Worm (Caenorhabditis elegans) whole organism, L4/young adult: ENCODE measurements around the gene H10E21.1.

Experiments
- W03F9.2 ChIP-seq: fragments of 150-350 bp; optimal IDR thresholded peaks from 2 replicates; lab custom pipeline; 2014; ENCODE audit warnings: missing biosample characterization, missing genetic modification characterization
- dao-5 ChIP-seq: sonication (generic microtip); optimal IDR thresholded peaks from 2 replicates; lab custom pipeline; 2016; ENCODE audit warnings: missing genotype, missing genetic modification characterization, moderate library complexity, missing compliant biosample characterization
- him-1 ChIP-seq: sonication (generic microtip); optimal IDR thresholded peaks from 2 replicates; lab custom pipeline; 2016; ENCODE audit warnings: missing genotype, missing genetic modification reagents, missing genetic modification characterization, missing compliant biosample characterization

Gene H10E21.1

DNA sequence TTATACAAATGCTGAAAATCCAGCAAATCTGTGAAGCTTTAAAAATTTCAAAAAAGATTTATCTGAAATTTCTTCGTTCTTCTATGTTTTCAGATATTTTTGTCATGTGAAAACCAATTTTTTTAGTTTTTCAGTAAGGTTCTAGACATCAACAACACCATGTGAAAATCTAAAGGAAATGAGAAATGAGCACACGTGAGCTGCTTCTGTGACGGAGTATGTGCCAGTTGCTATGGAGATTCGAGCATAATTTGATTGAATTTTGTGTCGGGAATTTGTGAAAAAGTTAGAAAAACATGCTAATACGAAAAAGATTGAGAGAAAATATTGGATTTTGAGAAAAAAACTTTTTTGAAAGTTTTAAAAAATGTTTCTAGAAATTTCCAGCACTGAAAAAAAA is 16.0 kb downstream of the H10E21.1 start:
- TF ChIP-seq W03F9.2 (no peak), him-1 (tag; lab: Kevin White, UChicago) (no peak), dao-5 (tag; lab: Kevin White, UChicago) (no peak)

DNA sequence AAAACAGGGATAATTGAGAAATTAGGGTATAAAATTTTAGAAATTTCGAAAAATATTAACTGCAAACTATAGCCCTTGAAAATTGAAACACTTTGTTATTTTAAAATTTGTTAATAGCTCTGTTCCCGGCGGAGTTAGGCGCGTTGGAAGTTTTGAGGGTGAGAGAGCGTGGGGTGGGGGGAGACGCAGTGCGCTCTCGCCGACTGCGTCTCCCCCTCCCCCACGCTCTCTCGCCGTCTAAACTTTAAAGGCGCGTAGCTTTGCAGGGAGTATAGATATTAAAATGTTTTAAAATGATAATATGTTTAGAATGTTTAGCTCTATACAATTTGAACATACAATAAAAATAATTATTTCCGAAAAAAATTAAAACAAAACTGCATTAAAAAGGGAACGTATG is 17.7 kb downstream of the H10E21.1 start:
- TF ChIP-seq him-1 (tag; lab: Kevin White, UChicago) (no peak), dao-5 (tag; lab: Kevin White, UChicago) (no peak), W03F9.2 (no peak)

DNA sequence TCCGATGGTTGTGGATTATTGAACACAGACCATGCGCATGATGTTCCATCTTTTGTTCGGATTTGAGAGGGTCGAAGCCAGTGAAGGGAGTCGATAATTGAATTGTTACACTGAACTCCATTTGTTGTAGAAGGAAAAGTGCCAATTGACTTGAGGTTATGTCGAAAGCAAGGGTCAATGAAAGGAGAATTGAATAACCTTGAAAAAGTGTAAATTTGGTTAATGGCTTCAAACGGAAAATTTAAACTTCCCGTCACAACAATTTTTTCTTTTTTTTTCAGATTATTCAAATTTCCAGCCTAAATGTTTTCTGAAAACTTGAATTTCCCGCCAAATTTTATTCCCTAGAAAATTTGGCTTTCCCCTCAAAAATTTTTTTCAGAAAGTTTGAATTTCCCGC is 22.5 kb downstream of the H10E21.1 start, which contains the start of gene clp-10:
TSS of gene clp-10 (minus strand) at position 101 of the 400 bp plus-strand sequence.
- TF ChIP-seq him-1 (tag; lab: Kevin White, UChicago) (no peak), W03F9.2 (no peak), dao-5 (tag; lab: Kevin White, UChicago) (no peak)

DNA sequence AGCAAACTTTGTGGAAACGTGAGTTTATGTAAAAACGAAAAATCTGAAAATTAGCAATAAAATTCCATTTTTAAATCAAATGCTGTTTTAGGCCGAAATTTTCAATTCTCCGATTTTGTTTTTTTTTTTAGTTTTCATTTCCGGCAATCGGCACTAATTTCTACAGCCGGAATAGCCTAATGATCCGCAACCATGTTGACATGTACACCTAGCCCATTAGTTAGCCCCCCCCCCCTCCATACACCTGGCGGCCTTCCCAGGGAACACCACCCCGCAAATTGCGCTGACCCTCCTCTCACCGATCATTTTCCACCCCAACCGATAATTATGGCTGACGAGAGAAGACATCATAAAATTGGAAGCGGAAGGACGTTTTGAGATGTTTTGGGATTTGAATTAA is 23.9 kb downstream of the H10E21.1 start:
- TF ChIP-seq him-1 (tag; lab: Kevin White, UChicago) (no peak), W03F9.2 (no peak), dao-5 (tag; lab: Kevin White, UChicago) (no peak)

DNA sequence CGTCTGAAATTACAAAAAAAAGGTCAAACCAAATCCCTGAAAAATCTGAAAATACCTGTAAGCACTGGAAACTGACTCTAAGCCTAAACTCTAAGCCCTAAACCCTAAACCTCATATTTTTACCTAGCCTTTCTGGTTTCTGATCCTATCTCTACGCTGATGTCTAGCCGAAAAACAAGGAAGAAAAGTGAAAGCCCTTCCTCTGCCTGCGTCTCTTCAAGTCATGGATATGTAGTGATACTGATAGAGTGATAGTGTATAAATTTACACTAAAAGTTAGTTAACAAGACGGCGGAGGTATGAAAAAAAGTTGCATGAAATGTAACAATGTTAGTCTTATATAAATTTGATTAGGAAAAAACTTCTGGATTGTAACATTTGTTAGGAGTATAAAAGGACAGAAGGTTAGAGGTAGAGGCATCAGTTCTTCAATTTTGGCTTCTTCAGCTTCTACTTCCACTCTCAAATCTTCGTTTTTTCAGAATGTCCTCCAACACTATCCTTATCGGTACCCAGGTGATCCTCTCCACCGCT is 25.1 kb downstream of the H10E21.1 start, which contains the start of gene col-88:
TSS of gene col-88 (plus strand) at position 484 of the 534 bp plus-strand sequence.
- TF ChIP-seq him-1 (tag; lab: Kevin White, UChicago) (no peak), dao-5 (tag; lab: Kevin White, UChicago) (no peak), W03F9.2 (no peak)

DNA sequence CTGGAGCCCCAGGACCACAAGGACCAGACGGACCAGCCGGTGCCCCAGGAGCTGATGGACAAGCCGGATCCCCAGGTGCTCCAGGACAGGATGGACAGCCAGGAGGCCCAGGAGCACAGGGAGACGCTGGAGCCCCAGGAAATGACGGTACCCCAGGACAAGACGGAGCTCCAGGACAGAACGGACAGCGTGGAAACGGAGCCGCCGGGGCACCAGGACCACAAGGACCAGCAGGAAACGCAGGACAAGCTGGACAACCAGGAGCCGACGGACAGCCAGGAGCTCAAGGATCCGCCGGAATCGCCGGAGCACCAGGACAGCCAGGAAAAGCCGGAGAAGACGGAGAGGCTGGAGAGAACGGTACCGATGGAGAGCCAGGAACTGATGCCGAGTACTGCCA is 25.9 kb downstream of the H10E21.1 start:
- TF ChIP-seq dao-5 (tag; lab: Kevin White, UChicago) (no peak), W03F9.2 (no peak), him-1 (tag; lab: Kevin White, UChicago) (no peak)

DNA sequence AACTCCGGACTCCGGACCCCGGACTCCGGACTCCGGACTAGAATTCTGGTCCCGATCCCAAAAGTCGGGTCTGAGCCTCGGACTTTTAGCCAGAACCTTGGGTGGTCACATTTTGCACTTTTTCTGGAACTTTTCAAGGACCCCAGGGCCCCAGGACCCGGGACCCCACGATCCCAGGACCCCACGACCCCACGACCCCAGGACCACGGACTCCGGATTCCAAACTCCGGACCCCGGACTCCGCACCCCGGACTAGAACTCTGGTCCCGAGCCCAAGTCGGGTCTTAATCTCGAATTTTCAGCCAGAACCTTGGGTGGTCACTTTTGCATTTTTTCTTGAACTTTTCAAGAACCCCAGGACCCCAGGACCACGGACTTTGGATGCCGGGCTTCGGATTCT is 27.2 kb downstream of the H10E21.1 start:
- TF ChIP-seq dao-5 (tag; lab: Kevin White, UChicago), result no peak
- no peak for TF ChIP-seq him-1 (tag; lab: Kevin White, UChicago)

DNA sequence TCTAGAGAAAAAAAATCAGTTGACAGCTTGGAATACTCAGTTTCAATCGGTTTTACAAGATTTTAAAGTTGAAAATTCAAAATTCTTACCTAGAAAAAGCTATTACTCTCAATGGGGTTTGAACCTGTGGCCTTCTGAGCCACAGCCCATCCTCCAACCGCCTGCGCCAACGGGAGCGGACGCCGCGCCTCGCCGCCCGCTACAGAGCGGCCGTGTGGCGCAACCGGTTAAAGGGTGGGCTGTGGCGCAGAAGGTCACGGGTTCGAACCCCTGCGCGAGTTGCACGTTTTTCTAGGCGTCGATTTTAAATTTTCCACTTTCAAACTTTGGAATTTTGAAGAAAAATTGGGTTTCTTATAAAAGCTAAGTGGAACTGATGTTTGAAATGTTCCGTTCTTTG is 32.8 kb downstream of the H10E21.1 start:
- TF ChIP-seq W03F9.2 (no peak), him-1 (tag; lab: Kevin White, UChicago) (no peak), dao-5 (tag; lab: Kevin White, UChicago) (no peak)

DNA sequence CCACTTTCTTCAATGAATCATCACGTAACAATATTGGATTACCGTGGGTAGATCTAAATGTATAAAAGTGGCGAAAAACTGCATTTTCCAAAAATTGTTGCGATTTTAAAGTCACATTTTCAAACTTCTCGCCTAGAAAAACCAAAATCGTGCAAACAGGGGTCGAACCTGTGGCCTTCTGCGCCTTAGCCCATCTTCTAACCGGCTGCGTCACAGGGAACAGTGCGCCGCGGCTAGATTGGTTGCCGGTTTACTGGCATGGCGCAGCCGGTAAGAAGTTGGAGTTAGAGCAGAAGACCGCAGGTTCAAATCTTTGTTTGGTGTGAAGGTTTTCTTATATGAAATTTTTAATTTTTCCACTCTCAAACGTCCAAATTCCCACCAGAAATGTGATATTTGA is 33.5 kb downstream of the H10E21.1 start:
- TF ChIP-seq dao-5 (tag; lab: Kevin White, UChicago), result no peak
- TF ChIP-seq W03F9.2, result no peak

DNA sequence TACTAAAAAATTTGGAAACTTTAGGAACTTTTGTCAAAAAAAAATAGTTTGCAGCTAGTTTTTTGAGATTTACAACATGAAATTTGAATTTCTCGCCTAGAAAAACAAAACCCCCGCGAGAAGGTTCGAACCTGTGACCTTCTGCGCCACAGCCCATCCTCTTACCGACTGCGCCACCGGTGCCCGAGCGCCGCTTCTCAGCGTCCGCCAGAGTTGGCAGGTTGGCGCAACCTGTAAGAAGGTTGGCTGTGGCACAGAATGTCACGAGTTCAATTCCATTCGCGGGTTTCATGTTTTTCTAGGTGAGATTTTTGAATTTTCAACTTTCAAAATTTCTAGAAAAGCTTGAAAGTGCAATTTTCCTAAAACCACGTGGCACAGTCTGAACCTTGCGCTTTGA is 34.8 kb downstream of the H10E21.1 start:
- TF ChIP-seq him-1 (tag; lab: Kevin White, UChicago) (no peak), dao-5 (tag; lab: Kevin White, UChicago) (no peak), W03F9.2 (no peak)

DNA sequence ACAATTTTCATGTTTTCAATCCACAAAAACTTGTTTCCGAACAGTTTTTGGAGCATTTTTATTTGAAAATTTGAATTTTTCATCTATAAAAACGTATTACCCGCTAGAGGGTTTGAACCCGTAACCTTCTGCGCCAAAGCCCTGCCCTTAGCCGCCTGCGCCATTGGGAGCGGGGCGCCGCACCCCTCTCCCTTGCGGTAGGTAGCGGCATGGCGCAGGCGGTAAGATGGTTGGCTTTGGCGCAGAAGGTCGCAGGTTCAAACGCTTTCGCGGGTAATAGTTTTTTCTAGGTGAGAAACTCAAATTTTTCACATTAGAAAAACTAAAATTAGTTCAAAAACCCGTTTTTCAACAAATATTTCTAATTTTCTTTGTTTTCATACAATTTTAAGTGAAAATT is 36.0 kb downstream of the H10E21.1 start:
- TF ChIP-seq W03F9.2, result no peak
- TF ChIP-seq dao-5 (tag; lab: Kevin White, UChicago), result no peak
- no peak for TF ChIP-seq him-1 (tag; lab: Kevin White, UChicago)

DNA sequence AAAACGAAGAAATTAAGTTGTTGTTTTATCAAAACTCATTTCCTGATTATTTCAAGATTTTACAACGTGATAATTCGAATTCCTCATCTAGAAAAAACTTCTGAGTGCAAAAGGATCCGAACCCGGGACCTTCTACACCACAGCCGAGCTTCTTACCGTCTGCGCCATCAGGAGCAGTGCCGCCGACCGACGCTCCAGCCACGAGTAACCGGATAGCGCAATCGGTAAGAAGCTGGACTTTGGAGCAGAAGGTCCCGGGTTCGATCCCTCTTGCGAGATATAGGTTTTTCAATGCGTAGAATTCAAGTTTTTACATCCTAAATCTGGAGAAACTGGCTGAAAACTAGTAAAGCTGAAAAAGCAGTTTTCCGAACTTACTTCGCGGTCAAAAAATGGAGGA is 38.1 kb downstream of the H10E21.1 start:
- TF ChIP-seq dao-5 (tag; lab: Kevin White, UChicago), result no peak
- no peak for TF ChIP-seq W03F9.2
- no peak for TF ChIP-seq him-1 (tag; lab: Kevin White, UChicago)

DNA sequence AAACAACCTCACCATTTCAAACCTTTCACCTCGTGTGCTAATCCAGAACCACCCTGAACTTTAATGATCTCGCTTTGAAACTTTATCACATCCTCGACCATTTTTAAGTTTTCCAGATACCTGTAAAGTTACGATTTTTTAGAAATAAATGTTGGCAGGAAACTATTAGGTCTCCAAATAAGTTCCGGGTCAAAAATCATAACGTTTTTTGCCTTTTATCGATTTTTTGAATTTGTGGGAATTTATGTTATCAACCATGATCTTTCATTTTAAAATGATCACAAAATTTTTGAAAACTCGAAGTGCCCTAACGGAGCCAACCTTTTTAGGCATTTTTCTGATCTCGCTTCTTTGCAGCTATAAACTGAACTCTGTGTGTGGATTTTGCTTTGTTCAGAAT is 45.5 kb downstream of the H10E21.1 start, which contains the start of gene btb-5:
TSS of gene btb-5 (minus strand) at position 101 of the 400 bp plus-strand sequence.
- no peak for TF ChIP-seq dao-5 (tag; lab: Kevin White, UChicago)
- no peak for TF ChIP-seq him-1 (tag; lab: Kevin White, UChicago)
- no peak for TF ChIP-seq W03F9.2

DNA sequence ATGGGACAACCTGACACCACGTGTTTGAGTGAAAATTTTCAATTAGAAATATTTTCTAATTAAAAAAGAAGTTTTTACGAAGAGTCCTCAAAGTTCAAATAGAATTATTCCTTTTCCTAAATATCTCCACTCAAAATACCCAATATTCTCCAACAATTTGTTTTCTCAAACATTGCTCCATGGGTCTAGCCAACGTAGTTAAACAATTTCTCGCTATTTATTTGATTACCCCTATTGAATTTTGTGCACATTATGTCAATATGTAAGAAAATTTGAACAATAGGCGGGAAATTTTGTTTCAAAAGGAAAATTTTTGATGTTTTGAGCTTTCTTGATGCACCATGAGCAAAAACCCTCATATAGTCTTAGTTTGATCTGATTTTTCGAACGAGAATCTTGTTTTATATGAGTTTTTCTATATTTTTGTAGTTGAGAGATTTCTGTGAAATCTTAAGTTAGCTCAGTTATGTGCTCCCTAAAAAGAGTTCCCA is 46.9 kb downstream of the H10E21.1 start:
- TF ChIP-seq dao-5 (tag; lab: Kevin White, UChicago) (no peak), him-1 (tag; lab: Kevin White, UChicago) (peak; percentile 51)
